Worm (Caenorhabditis elegans) whole organism, L4 larva: ENCODE results near the gene tax-6.

Experiments
- F10B5.3 ChIP-seq: sonication (generic microtip); optimal IDR thresholded peaks from 2 replicates; lab custom pipeline; 2016; ENCODE audit warnings: mild to moderate bottlenecking, missing genetic modification characterization, missing compliant biosample characterization
- F26F4.8 ChIP-seq: fragments of 200-800 bp; sonication (Bioruptor generic); conservative IDR thresholded peaks from 2 replicates; pipeline ENCODE4 v1.3.6; 2022; ENCODE audit warnings: missing genetic modification characterization, missing compliant biosample characterization
- F49E8.2 ChIP-seq: sonication (generic microtip); optimal IDR thresholded peaks from 2 replicates; lab custom pipeline; 2016; ENCODE audit warnings: missing compliant biosample characterization, mild to moderate bottlenecking, missing genetic modification characterization, borderline replicate concordance
- T26A8.4 ChIP-seq: fragments of 200-800 bp; sonication (Bioruptor generic); IDR thresholded peaks from 2 replicates; pipeline ENCODE4 v1.3.6; 2022; ENCODE audit warnings: missing genetic modification characterization, missing compliant biosample characterization
- Y5F2A.4 ChIP-seq: fragments of 200-800 bp; sonication (Bioruptor generic); optimal IDR thresholded peaks from 2 replicates; lab custom pipeline; 2018; ENCODE audit warnings: mild to moderate bottlenecking, missing genetic modification characterization, missing compliant biosample characterization
- aha-1 ChIP-seq: fragments of 150-350 bp; peaks from one replicate; lab custom pipeline; 2014; ENCODE audit warnings: missing biosample characterization, missing genetic modification characterization
- attf-4 ChIP-seq: sonication (generic microtip); optimal IDR thresholded peaks from 3 replicates; lab custom pipeline; 2017; ENCODE audit warnings: missing biosample characterization, missing genetic modification characterization
- daf-16 ChIP-seq, 3 experiments: sonication (generic microtip); optimal IDR thresholded peaks; 2 replicates each; lab custom pipeline; 2016 to 2017; ENCODE audit warnings: missing genetic modification characterization in 3 of 3, missing genetic modification reagents in 3 of 3, mild to moderate bottlenecking in 2 of 3, missing compliant biosample characterization in 2 of 3, missing biosample characterization in 1 of 3, moderate library complexity in 1 of 3
- daf-19 ChIP-seq: fragments of 200-800 bp; sonication (Bioruptor generic); conservative IDR thresholded peaks from 2 replicates; pipeline ENCODE4 v1.3.6; 2022; ENCODE audit warnings: missing genetic modification characterization, missing compliant biosample characterization
- dmd-6 ChIP-seq: fragments of 200-800 bp; sonication (Bioruptor generic); IDR thresholded peaks from 2 replicates; pipeline ENCODE4 v1.3.6; 2022; ENCODE audit warnings: missing genetic modification reagents, missing genetic modification characterization, missing compliant biosample characterization
- dve-1 ChIP-seq: sonication (generic microtip); optimal IDR thresholded peaks from 2 replicates; lab custom pipeline; 2017; ENCODE audit warnings: antibody characterized with exemption, mild to moderate bottlenecking, missing genetic modification characterization, missing compliant biosample characterization; ENCODE audit not compliant: insufficient read depth
- fkh-10 ChIP-seq: fragments of 150-350 bp; optimal IDR thresholded peaks from 2 replicates; lab custom pipeline; 2014; ENCODE audit warnings: missing biosample characterization, missing genetic modification reagents, missing genetic modification characterization
- hlh-11 ChIP-seq: fragments of 200-800 bp; sonication (Bioruptor generic); optimal IDR thresholded peaks from 2 replicates; lab custom pipeline; 2018; ENCODE audit warnings: mild to moderate bottlenecking, missing genetic modification characterization, missing compliant biosample characterization
- jun-1 ChIP-seq: fragments of 150-350 bp; optimal IDR thresholded peaks from 2 replicates; lab custom pipeline; 2014; ENCODE audit warnings: missing biosample characterization, missing genetic modification reagents, missing genetic modification characterization
- lin-1 ChIP-seq: fragments of 200-800 bp; sonication (Bioruptor generic); IDR thresholded peaks from 2 replicates; pipeline ENCODE4 v1.3.6; 2022; ENCODE audit warnings: missing genetic modification reagents, missing genetic modification characterization, missing compliant biosample characterization
- madf-5 ChIP-seq, 2 experiments: fragments of 200-800 bp; sonication (Bioruptor generic); IDR thresholded peaks; 2 replicates each; pipeline ENCODE4 v1.3.6; 2022; ENCODE audit warnings: missing compliant biosample characterization in 2 of 2, missing genetic modification characterization in 2 of 2
- madf-9 ChIP-seq: fragments of 200-800 bp; sonication (Bioruptor generic); conservative IDR thresholded peaks from 2 replicates; pipeline ENCODE4 v1.3.6; 2022; ENCODE audit warnings: missing genetic modification reagents, missing genetic modification characterization, missing compliant biosample characterization
- mdl-1 ChIP-seq, 2 experiments: fragments of 150-350 bp in 1 of 2; sonication (generic microtip) in 1 of 2; optimal IDR thresholded peaks; 2 replicates each; lab custom pipeline; 2014 to 2017; ENCODE audit warnings: missing biosample characterization in 2 of 2, missing genetic modification characterization in 2 of 2
- mep-1 ChIP-seq: fragments of 150-350 bp; sonication (generic microtip); optimal IDR thresholded peaks from 3 replicates; lab custom pipeline; 2014; ENCODE audit warnings: missing biosample characterization, missing genetic modification characterization
- mxl-2 ChIP-seq: fragments of 200-800 bp; sonication (Bioruptor generic); conservative IDR thresholded peaks from 2 replicates; pipeline ENCODE4 v1.3.6; 2022; ENCODE audit warnings: missing genetic modification reagents, missing genetic modification characterization, missing compliant biosample characterization
- nhr-10 ChIP-seq: fragments of 150-350 bp; optimal IDR thresholded peaks from 2 replicates; lab custom pipeline; 2014; ENCODE audit warnings: missing biosample characterization, missing genetic modification characterization
- nhr-11 ChIP-seq: fragments of 150-350 bp; optimal IDR thresholded peaks from 2 replicates; lab custom pipeline; 2014; ENCODE audit warnings: missing biosample characterization, missing genetic modification characterization
- nhr-237 ChIP-seq: sonication (generic microtip); optimal IDR thresholded peaks from 2 replicates; lab custom pipeline; 2017; ENCODE audit warnings: missing biosample characterization, missing genetic modification characterization
- nhr-28 ChIP-seq: fragments of 150-350 bp; optimal IDR thresholded peaks from 2 replicates; lab custom pipeline; 2014; ENCODE audit warnings: missing biosample characterization, missing genetic modification characterization
- nhr-42 ChIP-seq: fragments of 200-800 bp; sonication (Bioruptor generic); IDR thresholded peaks from 2 replicates; pipeline ENCODE4 v1.3.6; 2022; ENCODE audit warnings: missing genetic modification characterization, missing compliant biosample characterization
- nhr-48 ChIP-seq: sonication (generic microtip); optimal IDR thresholded peaks from 2 replicates; lab custom pipeline; 2016; ENCODE audit warnings: mild to moderate bottlenecking, missing genetic modification characterization, missing compliant biosample characterization
- nhr-6 ChIP-seq: fragments of 150-350 bp; optimal IDR thresholded peaks from 2 replicates; lab custom pipeline; 2014; ENCODE audit warnings: missing biosample characterization, missing genetic modification characterization
- nhr-76 ChIP-seq: fragments of 150-350 bp; optimal IDR thresholded peaks from 2 replicates; lab custom pipeline; 2014; ENCODE audit warnings: missing biosample characterization, missing genetic modification characterization
- nhr-77 ChIP-seq: fragments of 150-350 bp; optimal IDR thresholded peaks from 2 replicates; lab custom pipeline; 2014; ENCODE audit warnings: missing biosample characterization, missing genetic modification characterization
- pqm-1 ChIP-seq: sonication (generic microtip); optimal IDR thresholded peaks from 2 replicates; lab custom pipeline; 2017; ENCODE audit warnings: missing biosample characterization, missing genetic modification characterization
- saeg-2 ChIP-seq: fragments of 200-800 bp; sonication (Bioruptor generic); IDR thresholded peaks from 2 replicates; pipeline ENCODE4 v1.3.6; 2022; ENCODE audit warnings: missing genetic modification reagents, missing genetic modification characterization, missing compliant biosample characterization
- spr-1 ChIP-seq: sonication (generic microtip); optimal IDR thresholded peaks from 2 replicates; lab custom pipeline; 2016; ENCODE audit warnings: mild to moderate bottlenecking, missing genetic modification characterization, missing compliant biosample characterization
- tra-1 ChIP-seq: fragments of 200-800 bp; sonication (Bioruptor generic); IDR thresholded peaks from 2 replicates; pipeline ENCODE4 v1.3.6; 2022; ENCODE audit warnings: missing genetic modification reagents, missing genetic modification characterization, missing compliant biosample characterization

tax-6 gene

ce11 chrIV:10469494-10469893 is 31.9 kb downstream of the tax-6 start, which contains the start of gene ugt-44:
Gene ugt-44, plus strand, starts transcription at chrIV:10469741.
- TF ChIP-seq lin-1 (GFP tag; lab: Robert Waterston, UW): 0 out of 2 replicates have a peak, but pooled peaks have one; percentile 26
- peak; percentile 92 for TF ChIP-seq aha-1 (tag; lab: Kevin White, UChicago)
- TF ChIP-seq dve-1 (tag; lab: Kevin White, UChicago): peak; percentile 10
- no peak for TF ChIP-seq nhr-42 (GFP tag; lab: Robert Waterston, UW)
- TF ChIP-seq daf-16 (GFP tag; optimal IDR thresholded peaks at IDR 0.05; lab: Kevin White, UChicago): no peak
- peak; percentile 24 for TF ChIP-seq daf-16 (tag; optimal IDR thresholded peaks at IDR 0.05; lab: Kevin White, UChicago)
- TF ChIP-seq jun-1 (tag; lab: Kevin White, UChicago): peak; percentile 6
- TF ChIP-seq nhr-28 (tag; lab: Kevin White, UChicago): peak; percentile 39
- TF ChIP-seq F26F4.8 (GFP tag; lab: Robert Waterston, UW): no peak
- TF ChIP-seq hlh-11 (tag; lab: Kevin White, UChicago): peak; percentile 77
- TF ChIP-seq pqm-1 (tag; lab: Kevin White, UChicago): peak; percentile 51
- peak; percentile 85 for TF ChIP-seq dmd-6
- TF ChIP-seq nhr-10 (tag; lab: Kevin White, UChicago): peak; percentile 13
- no peak for TF ChIP-seq T26A8.4 (GFP tag; lab: Robert Waterston, UW)

ce11 chrIV:10468662-10469061 is 32.7 kb downstream of the tax-6 start:
- TF ChIP-seq nhr-6 (no peak), nhr-76 (tag; lab: Kevin White, UChicago) (no peak), lin-1 (GFP tag; lab: Robert Waterston, UW) (no peak), hlh-11 (tag; lab: Kevin White, UChicago) (peak; percentile 38), F10B5.3 (tag; lab: Kevin White, UChicago) (no peak), nhr-28 (tag; lab: Kevin White, UChicago) (peak; percentile 47), nhr-77 (tag; lab: Kevin White, UChicago) (no peak), dmd-6 (peak; percentile 64; the same call in 1 of the 2 replicates), pqm-1 (tag; lab: Kevin White, UChicago) (peak; percentile 22)

DNA sequence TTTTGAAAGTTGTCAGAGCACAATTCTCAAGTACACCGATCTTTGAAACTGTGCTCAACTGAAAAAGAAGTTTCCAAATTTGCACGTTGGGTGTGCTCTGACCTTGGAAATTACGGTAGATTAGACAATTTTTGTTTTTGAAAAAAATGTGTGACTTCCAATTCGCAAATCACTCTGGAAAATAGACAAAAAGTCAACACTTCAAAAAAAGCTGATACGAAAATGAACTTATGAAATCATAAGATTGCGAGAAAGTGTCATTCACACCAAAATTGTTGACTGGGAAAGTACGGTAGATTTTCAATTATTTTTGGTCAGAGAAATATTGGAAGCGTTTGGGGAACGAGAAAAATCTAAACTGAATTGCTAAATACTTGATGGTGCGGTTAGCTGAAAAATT is 34.1 kb downstream of the tax-6 start:
- TF ChIP-seq spr-1 (tag; lab: Kevin White, UChicago) (no peak), nhr-28 (tag; lab: Kevin White, UChicago) (peak; percentile 45), F10B5.3 (tag; lab: Kevin White, UChicago) (no peak), daf-16 (GFP tag; optimal IDR thresholded peaks at IDR 0.05; lab: Kevin White, UChicago) (no peak), daf-16 (tag; optimal IDR thresholded peaks at IDR 0.05; lab: Kevin White, UChicago) (peak; percentile 68), nhr-237 (tag; lab: Kevin White, UChicago) (no peak), mdl-1 (tag; optimal IDR thresholded peaks at IDR 0.05; lab: Kevin White, UChicago) (no peak), daf-19 (GFP tag; lab: Robert Waterston, UW) (no peak), nhr-76 (tag; lab: Kevin White, UChicago) (no peak), nhr-11 (tag; lab: Kevin White, UChicago) (no peak), hlh-11 (tag; lab: Kevin White, UChicago) (peak; percentile 64), tra-1 (0 out of 2 replicates have a peak, but pooled peaks have one; percentile 23), attf-4 (tag; lab: Kevin White, UChicago) (no peak), F49E8.2 (tag; lab: Kevin White, UChicago) (no peak), nhr-48 (tag; lab: Kevin White, UChicago) (no peak), nhr-6 (no peak), Y5F2A.4 (GFP tag; lab: Kevin White, UChicago) (no peak), madf-5 (GFP tag; IDR thresholded peaks at IDR 0.05; lab: Robert Waterston, UW) (no peak), nhr-77 (tag; lab: Kevin White, UChicago) (no peak), dve-1 (tag; lab: Kevin White, UChicago) (peak; percentile 47), dmd-6 (peak; percentile 91), madf-9 (GFP tag; lab: Robert Waterston, UW) (no peak), fkh-10 (GFP tag; lab: Kevin White, UChicago) (no peak), mep-1 (tag; lab: Kevin White, UChicago) (no peak), T26A8.4 (GFP tag; lab: Robert Waterston, UW) (no peak), mxl-2 (GFP tag; lab: Robert Waterston, UW) (no peak), saeg-2 (no peak)
